Worm (Caenorhabditis elegans) whole organism, L4/young adult: ENCODE measurements around the gene lec-3.

Source experiments
- W03F9.2 ChIP-seq: fragments of 150-350 bp; optimal IDR thresholded peaks from 2 replicates; lab custom pipeline; 2014; ENCODE audit warnings: missing biosample characterization, missing genetic modification characterization
- dao-5 ChIP-seq: sonication (generic microtip); optimal IDR thresholded peaks from 2 replicates; lab custom pipeline; 2016; ENCODE audit warnings: missing genotype, missing genetic modification characterization, moderate library complexity, missing compliant biosample characterization
- him-1 ChIP-seq: sonication (generic microtip); optimal IDR thresholded peaks from 2 replicates; lab custom pipeline; 2016; ENCODE audit warnings: missing genotype, missing genetic modification reagents, missing genetic modification characterization, missing compliant biosample characterization

The lec-3 gene

DNA sequence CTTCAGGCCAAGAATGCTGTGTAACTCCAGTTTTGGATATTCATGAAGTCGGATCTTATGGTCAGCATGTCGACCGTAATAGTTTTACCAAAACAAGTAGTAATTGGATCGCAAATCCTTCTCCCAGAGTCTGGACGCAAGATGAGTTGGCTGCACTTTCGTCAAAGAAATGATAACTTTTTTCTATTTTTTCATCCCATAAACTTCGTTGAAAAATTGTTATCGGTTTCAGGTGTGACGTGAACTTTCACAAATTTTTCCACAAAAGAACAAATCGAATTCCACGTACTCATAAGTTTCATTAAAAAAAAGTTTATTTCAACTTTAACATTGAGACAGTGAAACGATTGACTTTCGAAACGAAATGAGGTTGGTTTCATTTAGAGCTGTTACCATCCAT is 17.0 kb downstream of the lec-3 start, which contains the start of gene ZK892.5:
Gene ZK892.5, plus strand, starts transcription at position 301 of the 400 bp plus-strand sequence.
- TF ChIP-seq dao-5 (tag; lab: Kevin White, UChicago), result no peak
- no peak for TF ChIP-seq him-1 (tag; lab: Kevin White, UChicago)
- TF ChIP-seq W03F9.2 (tag; lab: Kevin White, UChicago), result no peak

DNA sequence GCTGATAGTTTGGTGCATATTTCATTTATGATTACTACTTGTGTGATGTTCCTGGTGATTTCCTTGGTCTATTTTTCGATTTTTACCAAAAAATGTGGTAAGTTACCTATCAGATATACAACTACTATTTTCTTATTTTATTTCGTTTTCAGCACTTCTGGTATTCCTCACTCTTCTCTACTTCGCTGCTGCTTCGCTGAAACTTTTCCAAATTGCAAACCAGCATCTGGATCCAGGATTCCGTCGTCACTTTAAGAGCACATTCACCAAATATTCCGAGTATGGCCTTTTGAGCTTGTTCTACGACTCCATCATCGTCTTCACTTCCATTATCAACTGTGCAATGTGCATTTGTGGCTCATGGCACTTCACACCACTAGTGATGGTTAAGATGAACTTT is 17.6 kb downstream of the lec-3 start:
- TF ChIP-seq him-1 (tag; lab: Kevin White, UChicago) (no peak), W03F9.2 (tag; lab: Kevin White, UChicago) (no peak), dao-5 (tag; lab: Kevin White, UChicago) (no peak)

DNA sequence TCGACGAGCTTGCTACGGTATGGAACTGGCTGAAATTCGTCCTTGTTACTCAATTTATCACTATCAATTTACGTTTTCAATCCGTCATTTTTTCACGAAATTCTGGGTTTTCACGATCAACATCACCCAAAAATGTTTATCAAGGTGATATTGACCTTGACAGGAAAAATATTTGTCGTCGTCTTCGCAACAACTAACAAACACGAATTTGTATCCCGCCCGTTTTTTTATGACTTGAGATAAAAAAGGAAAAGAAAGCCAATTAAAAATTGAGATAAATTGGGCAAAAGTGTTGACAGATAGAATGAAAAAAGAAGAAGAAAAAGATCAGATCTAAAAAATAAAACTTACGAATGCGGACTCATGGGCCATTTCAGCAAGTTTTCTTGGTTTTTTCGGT is 20.0 kb downstream of the lec-3 start:
- TF ChIP-seq dao-5 (tag; lab: Kevin White, UChicago) (no peak), him-1 (tag; lab: Kevin White, UChicago) (no peak), W03F9.2 (tag; lab: Kevin White, UChicago) (no peak)

DNA sequence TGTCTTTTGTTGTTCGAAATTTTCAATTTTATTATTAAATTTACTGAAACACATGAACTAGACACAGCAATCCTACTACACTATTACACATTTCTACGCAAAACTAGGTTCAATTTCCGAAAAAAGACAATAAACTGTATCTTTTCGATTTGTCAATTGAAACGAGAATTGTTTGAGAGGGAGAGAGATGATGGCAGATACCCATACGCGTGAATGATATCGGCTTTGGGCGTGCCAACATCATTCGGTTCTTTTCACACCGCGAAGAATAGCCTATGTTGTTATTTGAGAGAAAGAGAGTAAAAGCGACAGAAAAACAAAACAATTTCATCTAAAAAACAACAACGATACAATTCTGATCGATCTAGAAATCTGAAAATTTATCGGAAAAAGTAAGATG is 20.8 kb downstream of the lec-3 start:
- no peak for TF ChIP-seq him-1 (tag; lab: Kevin White, UChicago)
- TF ChIP-seq W03F9.2 (tag; lab: Kevin White, UChicago), result no peak
- TF ChIP-seq dao-5 (tag; lab: Kevin White, UChicago), result no peak

- TF ChIP-seq W03F9.2 (tag; lab: Kevin White, UChicago), result no peak
- TF ChIP-seq dao-5 (tag; lab: Kevin White, UChicago), result no peak
- no peak for TF ChIP-seq him-1 (tag; lab: Kevin White, UChicago)
These were observed 21.6 kb downstream of the lec-3 start for ce11 chrII:10012490-10012889.

- TF ChIP-seq W03F9.2 (tag; lab: Kevin White, UChicago) (no peak), dao-5 (tag; lab: Kevin White, UChicago) (no peak)
These were observed 23.5 kb downstream of the lec-3 start for ce11 chrII:10014384-10014783.

- no peak for TF ChIP-seq dao-5 (tag; lab: Kevin White, UChicago)
- TF ChIP-seq W03F9.2 (tag; lab: Kevin White, UChicago), result no peak
- TF ChIP-seq him-1 (tag; lab: Kevin White, UChicago), result no peak
These were observed 25.1 kb downstream of the lec-3 start, which contains the start of gene lec-2 for ce11 chrII:10016013-10016412. TSS of gene lec-2 (minus strand) at chrII:10016183.

DNA sequence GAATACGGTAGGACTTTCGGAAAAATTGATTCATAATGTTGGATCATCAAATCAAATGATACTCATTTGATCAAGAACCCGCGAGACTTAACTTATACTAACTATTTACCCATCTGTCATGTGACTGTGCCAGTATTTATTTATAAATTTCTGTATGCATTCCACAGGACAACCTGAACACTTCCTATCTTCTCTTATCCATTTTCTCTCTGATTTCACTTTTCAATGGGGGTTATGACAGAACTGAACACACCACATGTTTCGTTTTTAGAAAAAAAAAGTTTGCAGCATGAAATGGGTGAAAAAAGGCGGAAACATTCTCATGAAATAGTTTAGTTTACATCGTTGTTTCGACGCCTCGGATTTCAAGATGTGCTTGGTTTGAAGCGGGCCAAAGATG is 26.6 kb downstream of the lec-3 start:
- TF ChIP-seq W03F9.2 (tag; lab: Kevin White, UChicago) (no peak), dao-5 (tag; lab: Kevin White, UChicago) (no peak), him-1 (tag; lab: Kevin White, UChicago) (no peak)

- TF ChIP-seq dao-5 (tag; lab: Kevin White, UChicago), result no peak
- no peak for TF ChIP-seq him-1 (tag; lab: Kevin White, UChicago)
- no peak for TF ChIP-seq W03F9.2 (tag; lab: Kevin White, UChicago)
These were observed 28.8 kb downstream of the lec-3 start for ce11 chrII:10019669-10020068.

- TF ChIP-seq W03F9.2 (tag; lab: Kevin White, UChicago), result no peak
- no peak for TF ChIP-seq him-1 (tag; lab: Kevin White, UChicago)
- TF ChIP-seq dao-5 (tag; lab: Kevin White, UChicago), result no peak
These were observed 30.8 kb downstream of the lec-3 start for ce11 chrII:10021749-10022148.

DNA sequence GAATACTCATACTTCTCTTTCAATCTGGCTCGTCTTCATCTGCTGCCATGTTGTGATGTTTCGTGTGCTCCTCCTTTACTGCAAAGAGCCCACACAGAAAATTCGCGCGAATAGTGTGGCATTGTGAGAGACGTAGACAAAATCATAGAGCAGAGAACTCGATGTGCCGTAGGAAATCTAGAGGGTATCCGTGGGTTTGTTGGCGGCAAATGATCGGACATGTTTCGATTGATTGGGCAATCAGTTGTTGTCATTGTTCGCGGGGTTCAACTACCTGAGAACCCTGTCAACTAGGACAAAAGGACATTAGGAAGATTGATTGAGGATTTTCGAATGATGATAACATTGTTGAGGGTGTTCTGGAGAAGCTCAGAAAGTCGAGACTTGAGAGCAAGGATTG is 34.1 kb downstream of the lec-3 start:
- TF ChIP-seq dao-5 (tag; lab: Kevin White, UChicago), result no peak
- TF ChIP-seq him-1 (tag; lab: Kevin White, UChicago), result no peak
- TF ChIP-seq W03F9.2 (tag; lab: Kevin White, UChicago), result no peak

- no peak for TF ChIP-seq him-1 (tag; lab: Kevin White, UChicago)
- TF ChIP-seq dao-5 (tag; lab: Kevin White, UChicago), result no peak
- TF ChIP-seq W03F9.2 (tag; lab: Kevin White, UChicago), result no peak
These were observed 37.3 kb downstream of the lec-3 start, which contains the start of gene F52H3.6 for ce11 chrII:10028195-10028594. TSS of gene F52H3.6 (minus strand) at chrII:10028422.

DNA sequence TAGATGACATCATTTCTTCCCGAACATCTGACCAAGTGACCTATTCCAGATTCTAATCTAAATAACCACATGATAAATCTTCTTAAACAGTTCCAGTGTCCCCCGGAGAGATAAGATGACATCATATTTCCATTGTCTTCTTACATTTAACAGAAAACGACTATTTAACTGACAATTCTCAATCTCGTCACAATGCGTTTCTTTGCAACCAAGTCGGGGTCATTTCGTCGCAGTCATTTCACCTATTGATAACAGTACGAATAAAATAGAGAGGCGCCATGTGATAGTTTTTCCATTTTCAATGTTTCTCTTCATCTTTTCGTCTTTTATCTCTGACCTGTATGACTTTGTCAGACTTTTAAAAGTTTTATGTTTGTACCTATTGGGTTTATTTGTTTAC is 38.1 kb downstream of the lec-3 start:
- no peak for TF ChIP-seq W03F9.2 (tag; lab: Kevin White, UChicago)
- TF ChIP-seq him-1 (tag; lab: Kevin White, UChicago), result no peak
- no peak for TF ChIP-seq dao-5 (tag; lab: Kevin White, UChicago)

ce11 chrII:10029890-10030289 is 39.0 kb downstream of the lec-3 start, which contains the start of gene ttc-36:
TSS of gene ttc-36 (plus strand) at chrII:10030190.
- TF ChIP-seq him-1 (tag; lab: Kevin White, UChicago), result no peak
